Fruit fly (Drosophila melanogaster): ENCODE data around the gene HINT1.

DNA sequence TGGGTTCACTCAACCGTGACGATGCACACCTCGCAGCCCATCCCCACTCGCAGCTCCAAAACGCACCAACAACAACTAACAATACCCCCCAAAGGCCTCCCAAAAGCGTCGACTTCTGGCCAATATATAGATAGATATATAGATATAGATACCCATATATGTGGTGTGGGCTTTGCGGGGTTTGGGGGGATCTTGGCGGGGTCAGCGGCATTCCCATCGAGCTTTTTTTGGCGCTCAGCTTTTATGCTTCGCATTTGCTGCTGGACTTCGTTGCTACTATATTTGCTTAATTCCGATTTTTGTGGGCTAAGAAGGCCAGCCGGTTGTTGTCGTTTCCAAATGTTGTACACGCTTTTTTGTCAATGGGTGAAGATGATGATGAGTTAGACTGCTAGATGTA, 42.6 kb upstream of the HINT1 start:
- no peak for TF ChIP-seq CG8478 (optimal IDR thresholded peaks at IDR 0.05)
- TF ChIP-seq pan (optimal IDR thresholded peaks at IDR 0.05): no peak
- TF ChIP-seq usp (GFP tag; optimal IDR thresholded peaks at IDR 0.05): no peak
